Worm (Caenorhabditis elegans): ENCODE measurements around the gene mxl-3.

DNA sequence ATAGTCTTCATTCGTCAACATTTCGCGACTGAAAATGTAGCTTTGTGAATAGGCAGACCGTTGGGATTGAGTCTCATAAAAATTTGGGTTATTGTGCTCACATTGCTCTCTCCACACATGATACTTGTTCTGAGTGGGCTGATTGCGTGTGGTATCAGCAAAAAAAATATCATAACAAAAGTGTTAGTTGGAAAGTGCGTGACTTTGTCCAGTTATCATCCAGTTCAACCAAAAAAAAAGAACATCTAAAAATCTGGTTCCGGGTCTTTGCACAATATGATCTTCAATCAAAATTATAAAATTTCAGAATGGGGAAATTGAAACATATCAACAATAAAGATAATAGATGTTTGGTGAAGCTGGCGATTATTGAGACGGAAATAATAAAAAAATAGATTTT, 50.1 kb downstream of the mxl-3 start, which contains the start of gene srd-39:
- TF ChIP-seq nhr-237 (tag; optimal IDR thresholded peaks at IDR 0.05) (no peak), mab-5 (tag; optimal IDR thresholded peaks at IDR 0.05) (no peak), nhr-12 (tag; optimal IDR thresholded peaks at IDR 0.05) (no peak), unc-62 (GFP tag; optimal IDR thresholded peaks at IDR 0.05) (no peak), unc-120 (tag; optimal IDR thresholded peaks at IDR 0.05; ENCODE audit: poor library complexity, severe bottlenecking) (no peak), nhr-28 (tag; optimal IDR thresholded peaks at IDR 0.05) (no peak), pha-4 (tag; optimal IDR thresholded peaks at IDR 0.05) (no peak), sem-2 (GFP tag; optimal IDR thresholded peaks at IDR 0.05) (no peak)
